Worm (Caenorhabditis elegans) whole organism, midembryonic: ENCODE data around the gene T05E12.9.

ENCODE experiments used
- T22C8.4 ChIP-seq: fragments of 200-800 bp; sonication (Bioruptor generic); IDR thresholded peaks from 2 replicates; pipeline ENCODE4 v1.3.6; 2022; ENCODE audit warnings: missing genetic modification characterization, missing compliant biosample characterization
- cog-1 ChIP-seq: sonication (generic microtip); optimal IDR thresholded peaks from 2 replicates; lab custom pipeline; 2016; ENCODE audit warnings: missing genetic modification characterization, missing compliant biosample characterization
- flt-1 ChIP-seq: fragments of 200-800 bp; sonication (Bioruptor generic); IDR thresholded peaks from 2 replicates; pipeline ENCODE4 v1.3.6; 2022; ENCODE audit warnings: missing genetic modification characterization, missing compliant biosample characterization
- klf-2 ChIP-seq: fragments of 200-800 bp; sonication (Bioruptor generic); conservative IDR thresholded peaks from 2 replicates; pipeline ENCODE4 v1.3.6; 2022; ENCODE audit warnings: missing genetic modification reagents, missing genetic modification characterization, missing compliant biosample characterization
- med-1 ChIP-seq: sonication (generic microtip); optimal IDR thresholded peaks from 2 replicates; lab custom pipeline; 2017; ENCODE audit warnings: missing genetic modification characterization, mild to moderate bottlenecking, missing compliant biosample characterization, antibody characterized with exemption, missing genetic modification reagents; ENCODE audit not compliant: insufficient read depth
- ref-1 ChIP-seq: fragments of 200-800 bp; sonication (Bioruptor generic); conservative IDR thresholded peaks from 2 replicates; pipeline ENCODE4 v1.3.6; 2022; ENCODE audit warnings: missing genetic modification reagents, missing genetic modification characterization, missing compliant biosample characterization
- tab-1 ChIP-seq: fragments of 200-800 bp; sonication (Bioruptor generic); IDR thresholded peaks from 2 replicates; pipeline ENCODE4 v1.3.6; 2022; ENCODE audit warnings: missing genetic modification characterization, missing compliant biosample characterization
- ztf-23 ChIP-seq: fragments of 200-800 bp; sonication (Bioruptor generic); IDR thresholded peaks from 2 replicates; pipeline ENCODE4 v1.3.6; 2022; ENCODE audit warnings: missing genetic modification reagents, missing genetic modification characterization, missing compliant biosample characterization
- ztf-29 ChIP-seq: fragments of 200-800 bp; sonication (Bioruptor generic); IDR thresholded peaks from 2 replicates; pipeline ENCODE4 v1.3.6; 2022; ENCODE audit warnings: missing genetic modification reagents, missing genetic modification characterization, missing compliant biosample characterization

The T05E12.9 gene

ce11 chrV:17042263-17042662 is 40.4 kb downstream of the T05E12.9 start, which contains the start of gene hpo-33:
TSS of gene hpo-33 (plus strand) at chrV:17042563.
- no peak for TF ChIP-seq cog-1
- TF ChIP-seq ztf-23 (GFP tag; lab: Robert Waterston, UW) = no peak
- no peak for TF ChIP-seq T22C8.4 (GFP tag; lab: Robert Waterston, UW)
- TF ChIP-seq flt-1 (GFP tag; lab: Robert Waterston, UW) = no peak
- no peak for TF ChIP-seq klf-2 (GFP tag; lab: Robert Waterston, UW)
- TF ChIP-seq tab-1 (GFP tag; lab: Robert Waterston, UW) = no peak
- no peak for TF ChIP-seq ref-1 (GFP tag; lab: Robert Waterston, UW)
- TF ChIP-seq med-1 = no peak
- no peak for TF ChIP-seq ztf-29

DNA sequence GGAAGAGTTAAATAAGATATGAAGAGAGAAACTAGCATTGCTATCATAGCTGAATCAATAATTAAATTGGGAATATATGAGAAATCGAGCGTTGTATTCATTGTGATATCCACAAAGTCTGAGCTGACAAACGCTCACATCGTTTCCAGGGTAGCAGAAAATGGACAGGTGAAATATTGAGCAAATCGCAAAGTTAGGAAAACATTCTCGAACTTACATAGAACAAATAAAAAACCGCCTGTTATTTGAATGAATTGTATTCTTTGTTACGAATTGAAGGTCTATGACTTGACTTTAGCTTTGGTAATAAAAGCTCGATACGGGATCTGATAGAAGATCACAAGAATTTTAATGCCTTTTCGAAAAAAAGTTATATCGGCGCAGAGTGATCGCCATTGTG is 46.8 kb downstream of the T05E12.9 start, which contains the start of gene srz-94:
Gene srz-94, minus strand, starts transcription at position 101 of the 400 bp plus-strand sequence.
- TF ChIP-seq flt-1 (GFP tag; lab: Robert Waterston, UW) (no peak), ztf-23 (GFP tag; lab: Robert Waterston, UW) (no peak), klf-2 (GFP tag; lab: Robert Waterston, UW) (no peak), tab-1 (GFP tag; lab: Robert Waterston, UW) (no peak), ztf-29 (no peak), med-1 (no peak), T22C8.4 (GFP tag; lab: Robert Waterston, UW) (no peak), ref-1 (GFP tag; lab: Robert Waterston, UW) (no peak), cog-1 (no peak)
